Worm (Caenorhabditis elegans) whole organism, early embryonic: ENCODE results near the gene T04C12.33.

Source experiments
- B0310.2 ChIP-seq: sonication (generic microtip); optimal IDR thresholded peaks from 2 replicates; lab custom pipeline; 2016; ENCODE audit warnings: mild to moderate bottlenecking, missing genetic modification characterization, missing compliant biosample characterization
- F13C5.2 ChIP-seq: sonication (generic microtip); optimal IDR thresholded peaks from 2 replicates; lab custom pipeline; 2017; ENCODE audit warnings: mild to moderate bottlenecking, missing genetic modification characterization, inconsistent platforms, missing compliant biosample characterization
- ama-1 ChIP-seq: fragments of 150-350 bp; optimal IDR thresholded peaks from 2 replicates; lab custom pipeline; 2014
- flt-1 ChIP-seq: fragments of 200-800 bp; sonication (Bioruptor generic); IDR thresholded peaks from 2 replicates; pipeline ENCODE4 v1.3.6; 2022; ENCODE audit warnings: missing genetic modification characterization, missing compliant biosample characterization
- hmg-4 ChIP-seq: fragments of 200-800 bp; sonication (Bioruptor generic); optimal IDR thresholded peaks from 2 replicates; lab custom pipeline; 2018; ENCODE audit warnings: mild to moderate bottlenecking, missing genetic modification characterization, missing compliant biosample characterization
- hnd-1 ChIP-seq: sonication (generic microtip); optimal IDR thresholded peaks from 2 replicates; lab custom pipeline; 2016; ENCODE audit warnings: missing genetic modification characterization, missing compliant biosample characterization
- sea-1 ChIP-seq: fragments of 200-800 bp; sonication (Bioruptor generic); conservative IDR thresholded peaks from 2 replicates; pipeline ENCODE4 v1.3.6; 2022; ENCODE audit warnings: missing genetic modification characterization, missing compliant biosample characterization
- tbx-11 ChIP-seq: fragments of 200-800 bp; sonication (Bioruptor generic); IDR thresholded peaks from 2 replicates; pipeline ENCODE4 v1.3.6; 2022; ENCODE audit warnings: missing genetic modification characterization, missing compliant biosample characterization
- tbx-37 ChIP-seq: fragments of 200-800 bp; sonication (Bioruptor generic); conservative IDR thresholded peaks from 2 replicates; pipeline ENCODE4 v1.3.6; 2022; ENCODE audit warnings: missing genetic modification reagents, missing genetic modification characterization, missing compliant biosample characterization

- TF ChIP-seq hnd-1 (tag; lab: Kevin White, UChicago) (no peak), sea-1 (GFP tag; lab: Robert Waterston, UW) (no peak), B0310.2 (tag; lab: Kevin White, UChicago) (no peak), ama-1 (no peak), hmg-4 (GFP tag; lab: Kevin White, UChicago) (no peak), tbx-11 (GFP tag; lab: Robert Waterston, UW) (no peak), tbx-37 (GFP tag; lab: Robert Waterston, UW) (no peak), F13C5.2 (no peak), flt-1 (GFP tag; lab: Robert Waterston, UW) (no peak)
These were observed 41.4 kb downstream of the T04C12.33 start, which contains the start of gene lact-8 for ce11 chrV:11093163-11094091.
